Fruit fly (Drosophila melanogaster): ENCODE measurements around the gene Adi1.

Gene Adi1

dm6 chr3L:10690904-10691408 lies 27.8 kb downstream of the Adi1 start, which contains the start of gene CG11811 (continued):
- peak; percentile 82 for TF ChIP-seq Scr (GFP tag; IDR thresholded peaks at IDR 0.05; ENCODE audit: partially characterized antibody)
- TF ChIP-seq Fer1 (GFP tag; optimal IDR thresholded peaks at IDR 0.05) = no peak
- TF ChIP-seq HLH4C (GFP tag; IDR thresholded peaks at IDR 0.05; ENCODE audit: partially characterized antibody) = peak; percentile 75
- no peak for TF ChIP-seq fd64A (GFP tag; optimal IDR thresholded peaks at IDR 0.05)
- peak; percentile 80 for TF ChIP-seq CG16813 (GFP tag; IDR thresholded peaks at IDR 0.05; ENCODE audit: partially characterized antibody)
- peak; percentile 62 for TF ChIP-seq sug (tag; optimal IDR thresholded peaks at IDR 0.05)
- TF ChIP-seq lola (GFP tag; optimal IDR thresholded peaks at IDR 0.05) = no peak
- TF ChIP-seq ewg (GFP tag; optimal IDR thresholded peaks at IDR 0.05) = no peak
- TF ChIP-seq ab (GFP tag; optimal IDR thresholded peaks at IDR 0.05) = no peak
- TF ChIP-seq CG7928 (GFP tag; optimal IDR thresholded peaks at IDR 0.05) = no peak
- no peak for TF ChIP-seq ranshi (GFP tag; IDR thresholded peaks at IDR 0.05)
- no peak for TF ChIP-seq Fer3 (tag; optimal IDR thresholded peaks at IDR 0.05)
- no peak for TF ChIP-seq Hr39 (optimal IDR thresholded peaks at IDR 0.05)
- no peak for TF ChIP-seq Gsc (GFP tag; IDR thresholded peaks at IDR 0.05)
- TF ChIP-seq trem (tag; optimal IDR thresholded peaks at IDR 0.05) = peak; percentile 46
- no peak for TF ChIP-seq ERR (GFP tag; optimal IDR thresholded peaks at IDR 0.05)
- no peak for TF ChIP-seq pho (GFP tag; optimal IDR thresholded peaks at IDR 0.05)
- 0 out of 2 replicates have a peak, but pooled peaks have one; percentile 36 for TF ChIP-seq CG32532 (GFP tag; IDR thresholded peaks at IDR 0.05)
- peak; percentile 21 for TF ChIP-seq CG17829 (tag; optimal IDR thresholded peaks at IDR 0.05)
- TF ChIP-seq MESR4 (GFP tag; optimal IDR thresholded peaks at IDR 0.05) = peak; percentile 88
- TF ChIP-seq pzg (GFP tag; optimal IDR thresholded peaks at IDR 0.05) = peak; percentile 62
- TF ChIP-seq Oli (tag; optimal IDR thresholded peaks at IDR 0.05) = no peak
- peak; percentile 22 for TF ChIP-seq shn (GFP tag; optimal IDR thresholded peaks at IDR 0.05)
- peak; percentile 66 for TF ChIP-seq CG8290 (GFP tag; optimal IDR thresholded peaks at IDR 0.05)
- TF ChIP-seq CG8290 (tag; optimal IDR thresholded peaks at IDR 0.05) = peak; percentile 73 to 75
- peak in 1 of 2 experiments; percentile 15 for TF ChIP-seq Pdp1 (GFP tag; optimal IDR thresholded peaks at IDR 0.05)
- peak; percentile 26 for TF ChIP-seq CG18599 (GFP tag; optimal IDR thresholded peaks at IDR 0.05)
- no peak for TF ChIP-seq CG10321 (GFP tag; IDR thresholded peaks at IDR 0.05)
- TF ChIP-seq ems (GFP tag; optimal IDR thresholded peaks at IDR 0.05) = no peak
- no peak for TF ChIP-seq tx (GFP tag; optimal IDR thresholded peaks at IDR 0.05)
- no peak for TF ChIP-seq nom (GFP tag; optimal IDR thresholded peaks at IDR 0.05)
- TF ChIP-seq CG2199 (GFP tag; IDR thresholded peaks at IDR 0.05) = no peak
- no peak for TF ChIP-seq CG16815 (GFP tag; optimal IDR thresholded peaks at IDR 0.05)
- TF ChIP-seq Dek (tag; optimal IDR thresholded peaks at IDR 0.05) = no peak
- peak; percentile 52 for TF ChIP-seq CG10267 (tag; optimal IDR thresholded peaks at IDR 0.05)
- TF ChIP-seq CG33557 (GFP tag; optimal IDR thresholded peaks at IDR 0.05) = no peak
- no peak for TF ChIP-seq CG18011 (GFP tag; optimal IDR thresholded peaks at IDR 0.05)
- peak; percentile 5 for TF ChIP-seq sens (GFP tag)
- TF ChIP-seq lbe (GFP tag; optimal IDR thresholded peaks at IDR 0.05) = no peak
- no peak for TF ChIP-seq so (GFP tag; IDR thresholded peaks at IDR 0.05)
- TF ChIP-seq vfl (GFP tag; optimal IDR thresholded peaks at IDR 0.05) = no peak
- no peak for TF ChIP-seq da (GFP tag; optimal IDR thresholded peaks at IDR 0.05)
- no peak for TF ChIP-seq Dfd (GFP tag; optimal IDR thresholded peaks at IDR 0.05)
- no peak for TF ChIP-seq CG6854 (GFP tag; optimal IDR thresholded peaks at IDR 0.05)
- TF ChIP-seq CG17361 (GFP tag; IDR thresholded peaks at IDR 0.05) = 0 out of 3 replicates have a peak, but pooled peaks have one; percentile 13
- TF ChIP-seq Mad (GFP tag; optimal IDR thresholded peaks at IDR 0.05) = no peak
- no peak for TF ChIP-seq CG6175 (GFP tag; IDR thresholded peaks at IDR 0.05)
- peak; percentile 68; the same call in 2 of the 3 replicates for TF ChIP-seq mld (GFP tag; IDR thresholded peaks at IDR 0.05; ENCODE audit: partially characterized antibody)
- TF ChIP-seq CG4328 (GFP tag; optimal IDR thresholded peaks at IDR 0.05) = no peak
- no peak for TF ChIP-seq E2f1 (GFP tag; IDR thresholded peaks at IDR 0.05)
- TF ChIP-seq CG14860 (GFP tag; IDR thresholded peaks at IDR 0.05; ENCODE audit: partially characterized antibody) = peak; percentile 70
